Worm (Caenorhabditis elegans): ENCODE measurements around the gene F53F8.7.

- TF ChIP-seq pha-4 (tag; optimal IDR thresholded peaks at IDR 0.05) (no peak), blmp-1 (tag; optimal IDR thresholded peaks at IDR 0.05) (no peak), ztf-11 (tag; optimal IDR thresholded peaks at IDR 0.05) (no peak), unc-62 (GFP tag; optimal IDR thresholded peaks at IDR 0.05) (no peak), nhr-12 (tag; optimal IDR thresholded peaks at IDR 0.05) (no peak)
Observed at ce11 chrV:20660025-20660424, 38.1 kb downstream of the F53F8.7 start, which contains the start of gene W01F3.2.

All from whole organism, mixed stage, embryonic.